Worm (Caenorhabditis elegans): Measurements from ENCODE around the gene clec-266.

DNA sequence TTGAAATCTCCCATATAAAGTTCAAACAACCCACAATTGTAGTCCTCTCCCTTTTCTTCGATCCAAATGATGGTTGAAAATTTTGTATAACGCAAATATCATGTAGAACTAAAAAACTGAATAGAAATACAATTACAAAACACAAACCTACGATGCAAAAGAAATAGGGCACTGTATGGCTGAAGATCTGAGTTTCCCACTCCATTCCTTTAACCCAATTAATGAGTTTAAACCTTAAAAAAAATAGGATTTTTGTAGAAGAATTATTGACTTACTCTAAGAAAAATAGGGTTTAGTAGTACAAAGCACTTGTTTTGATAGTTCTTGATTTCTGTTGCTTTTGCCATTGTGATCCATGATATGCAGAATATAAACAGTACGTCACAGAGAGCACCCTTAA is 39.3 kb downstream of the clec-266 start:
- no peak for TF ChIP-seq pqm-1 (tag; optimal IDR thresholded peaks at IDR 0.05)
- no peak for TF ChIP-seq ahr-1 (tag; optimal IDR thresholded peaks at IDR 0.05)
- no peak for TF ChIP-seq rnt-1 (tag; optimal IDR thresholded peaks at IDR 0.05)
- no peak for TF ChIP-seq dmd-4 (tag; optimal IDR thresholded peaks at IDR 0.05; ENCODE audit: borderline replicate concordance)
- no peak for TF ChIP-seq ceh-30 (tag; optimal IDR thresholded peaks at IDR 0.05)
- no peak for TF ChIP-seq hlh-30 (tag; optimal IDR thresholded peaks at IDR 0.05; ENCODE audit: insufficient read depth)
- no peak for TF ChIP-seq hlh-8 (tag; optimal IDR thresholded peaks at IDR 0.05)
- no peak for TF ChIP-seq F13H6.1 (tag; optimal IDR thresholded peaks at IDR 0.05)
- TF ChIP-seq T23F11.4 (GFP tag; optimal IDR thresholded peaks at IDR 0.05): no peak
- TF ChIP-seq ceh-6 (GFP tag; optimal IDR thresholded peaks at IDR 0.05): no peak
- TF ChIP-seq ref-2 (tag; optimal IDR thresholded peaks at IDR 0.05): no peak
- TF ChIP-seq ceh-48 (tag; optimal IDR thresholded peaks at IDR 0.05): no peak
- TF ChIP-seq fkh-6 (tag; optimal IDR thresholded peaks at IDR 0.05): no peak
